Worm (Caenorhabditis elegans) whole organism, L1 larva: ENCODE data around the gene K02A6.4.

Experiments used
- C04F5.9 ChIP-seq: sonication (generic microtip); optimal IDR thresholded peaks from 2 replicates; lab custom pipeline; 2016; ENCODE audit warnings: missing genetic modification characterization, missing compliant biosample characterization
- aha-1 ChIP-seq: fragments of 150-350 bp; optimal IDR thresholded peaks from 2 replicates; lab custom pipeline; 2014; ENCODE audit warnings: missing biosample characterization, missing genetic modification characterization
- ceh-82 ChIP-seq, 3 experiments: fragments of 150-350 bp in 1 of 3; sonication (generic microtip) in 2 of 3; optimal IDR thresholded peaks; 2 replicates each; lab custom pipeline; 2014 to 2017; ENCODE audit warnings: missing biosample characterization in 3 of 3, missing genetic modification characterization in 3 of 3
- ceh-88 ChIP-seq: fragments of 200-800 bp; sonication (Bioruptor generic); IDR thresholded peaks from 2 replicates; pipeline ENCODE4 v1.3.6; 2022; ENCODE audit warnings: missing genetic modification characterization, missing compliant biosample characterization
- fkh-10 ChIP-seq: sonication (generic microtip); optimal IDR thresholded peaks from 2 replicates; lab custom pipeline; 2017; ENCODE audit warnings: missing biosample characterization, missing genetic modification reagents, missing genetic modification characterization
- mep-1 ChIP-seq: fragments of 150-350 bp; optimal IDR thresholded peaks from 2 replicates; lab custom pipeline; 2014; ENCODE audit warnings: missing biosample characterization, missing genetic modification characterization
- nhr-76 ChIP-seq: sonication (generic microtip); optimal IDR thresholded peaks from 2 replicates; lab custom pipeline; 2017; ENCODE audit warnings: missing biosample characterization, missing genetic modification characterization
- pag-3 ChIP-seq: sonication (generic microtip); optimal IDR thresholded peaks from 2 replicates; lab custom pipeline; 2017; ENCODE audit warnings: missing genetic modification characterization, mild to moderate bottlenecking, missing compliant biosample characterization, antibody characterized with exemption, borderline replicate concordance; ENCODE audit not compliant: insufficient read depth
- snpc-4 ChIP-seq: fragments of 150-350 bp; optimal IDR thresholded peaks from 2 replicates; lab custom pipeline; 2014; ENCODE audit warnings: missing biosample characterization, missing genetic modification characterization
- sptf-1 ChIP-seq: fragments of 150-350 bp; optimal IDR thresholded peaks from 2 replicates; lab custom pipeline; 2014; ENCODE audit warnings: missing biosample characterization, missing genetic modification characterization
- unc-30 ChIP-seq: sonication (generic microtip); optimal IDR thresholded peaks from 2 replicates; lab custom pipeline; 2017; ENCODE audit warnings: missing biosample characterization, missing genetic modification characterization
- unc-98 ChIP-seq: fragments of 200-800 bp; sonication (Bioruptor generic); IDR thresholded peaks from 2 replicates; pipeline ENCODE4 v1.3.6; 2022; ENCODE audit warnings: missing genetic modification characterization, missing compliant biosample characterization
- zag-1 ChIP-seq: fragments of 150-350 bp; optimal IDR thresholded peaks from 2 replicates; lab custom pipeline; 2014; ENCODE audit warnings: missing biosample characterization, missing genetic modification characterization

ce11 chrX:8214424-8215115 lies 4.0 kb downstream of the K02A6.4 start, which contains the start of gene C47D2.1:
- no peak for TF ChIP-seq pag-3
- no peak for TF ChIP-seq snpc-4
- no peak for TF ChIP-seq sptf-1 (tag; lab: Kevin White, UChicago)
- no peak for TF ChIP-seq mep-1 (tag; lab: Kevin White, UChicago)
- TF ChIP-seq fkh-10 = no peak
- no peak for TF ChIP-seq ceh-82 (tag; optimal IDR thresholded peaks at IDR 0.05; lab: Kevin White, UChicago)
- TF ChIP-seq nhr-76 (tag; lab: Kevin White, UChicago) = no peak
- TF ChIP-seq C04F5.9 (tag; lab: Kevin White, UChicago) = no peak
- TF ChIP-seq zag-1 (tag; lab: Kevin White, UChicago) = no peak
- TF ChIP-seq ceh-88 (GFP tag; lab: Robert Waterston, UW) = no peak
- no peak for TF ChIP-seq unc-98
- no peak for TF ChIP-seq aha-1 (tag; lab: Kevin White, UChicago)
- TF ChIP-seq unc-30 (tag; lab: Kevin White, UChicago) = no peak
